Worm (Caenorhabditis elegans) whole organism, midembryonic: ENCODE measurements around the gene ssr-2.

Source experiments
- T22C8.4 ChIP-seq: fragments of 200-800 bp; sonication (Bioruptor generic); IDR thresholded peaks from 2 replicates; pipeline ENCODE4 v1.3.6; 2022; ENCODE audit warnings: missing genetic modification characterization, missing compliant biosample characterization
- cog-1 ChIP-seq: sonication (generic microtip); optimal IDR thresholded peaks from 2 replicates; lab custom pipeline; 2016; ENCODE audit warnings: missing genetic modification characterization, missing compliant biosample characterization
- flt-1 ChIP-seq: fragments of 200-800 bp; sonication (Bioruptor generic); IDR thresholded peaks from 2 replicates; pipeline ENCODE4 v1.3.6; 2022; ENCODE audit warnings: missing genetic modification characterization, missing compliant biosample characterization
- klf-2 ChIP-seq: fragments of 200-800 bp; sonication (Bioruptor generic); conservative IDR thresholded peaks from 2 replicates; pipeline ENCODE4 v1.3.6; 2022; ENCODE audit warnings: missing genetic modification reagents, missing genetic modification characterization, missing compliant biosample characterization
- med-1 ChIP-seq: sonication (generic microtip); optimal IDR thresholded peaks from 2 replicates; lab custom pipeline; 2017; ENCODE audit warnings: missing genetic modification characterization, mild to moderate bottlenecking, missing compliant biosample characterization, antibody characterized with exemption, missing genetic modification reagents; ENCODE audit not compliant: insufficient read depth
- ref-1 ChIP-seq: fragments of 200-800 bp; sonication (Bioruptor generic); conservative IDR thresholded peaks from 2 replicates; pipeline ENCODE4 v1.3.6; 2022; ENCODE audit warnings: missing genetic modification reagents, missing genetic modification characterization, missing compliant biosample characterization
- tab-1 ChIP-seq: fragments of 200-800 bp; sonication (Bioruptor generic); IDR thresholded peaks from 2 replicates; pipeline ENCODE4 v1.3.6; 2022; ENCODE audit warnings: missing genetic modification characterization, missing compliant biosample characterization
- ztf-23 ChIP-seq: fragments of 200-800 bp; sonication (Bioruptor generic); IDR thresholded peaks from 2 replicates; pipeline ENCODE4 v1.3.6; 2022; ENCODE audit warnings: missing genetic modification reagents, missing genetic modification characterization, missing compliant biosample characterization
- ztf-29 ChIP-seq: fragments of 200-800 bp; sonication (Bioruptor generic); IDR thresholded peaks from 2 replicates; pipeline ENCODE4 v1.3.6; 2022; ENCODE audit warnings: missing genetic modification reagents, missing genetic modification characterization, missing compliant biosample characterization

DNA sequence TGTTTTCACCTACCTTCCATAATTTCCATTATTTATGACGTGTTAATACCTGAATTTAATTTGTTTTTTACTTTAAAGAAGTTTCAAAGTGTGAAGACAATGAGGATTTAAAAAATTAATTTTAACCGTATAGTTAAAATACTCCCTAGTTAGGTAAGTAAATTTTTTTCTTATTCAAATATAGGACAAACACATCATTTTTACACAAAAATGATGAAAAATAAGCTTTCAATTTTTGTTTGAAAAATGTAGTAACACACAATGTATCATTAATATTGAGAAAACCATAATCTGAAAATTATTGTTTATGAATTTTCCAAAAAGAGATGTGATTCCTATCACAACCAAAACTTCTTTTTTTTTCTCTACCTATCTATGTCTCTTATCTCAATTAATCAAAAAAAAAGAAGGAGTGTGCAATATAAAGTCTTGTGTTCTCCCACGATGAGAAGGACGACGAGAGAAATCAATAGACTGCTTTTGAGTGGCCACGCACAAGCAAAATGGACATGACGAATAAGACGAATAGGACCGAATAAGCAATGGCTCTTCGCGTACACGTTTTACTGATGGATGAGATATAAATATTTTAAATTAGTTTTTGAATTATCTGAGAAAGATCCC is 13.3 kb downstream of the ssr-2 start, which contains the start of gene C14A11.6:
- TF ChIP-seq flt-1 (GFP tag; lab: Robert Waterston, UW) (no peak), T22C8.4 (no peak), ztf-23 (GFP tag; lab: Robert Waterston, UW) (no peak), tab-1 (GFP tag; lab: Robert Waterston, UW) (no peak), cog-1 (tag; lab: Kevin White, UChicago) (no peak), med-1 (no peak), ref-1 (GFP tag; lab: Robert Waterston, UW) (no peak), klf-2 (GFP tag; lab: Robert Waterston, UW) (no peak), ztf-29 (GFP tag; lab: Robert Waterston, UW) (no peak)
